Fruit fly (Drosophila melanogaster) whole organism, embryonic: Measurements from ENCODE around the gene Rpt6R.

Experiments used
- Atf-2 ChIP-seq: fragments of 200-800 bp; sonication (Bioruptor generic); optimal IDR thresholded peaks from 2 replicates; lab custom pipeline; 2016; ENCODE audit warnings: missing biosample characterization, missing genetic modification characterization
- CG10209 ChIP-seq: fragments of 200-800 bp; sonication (Bioruptor generic); optimal IDR thresholded peaks from 3 replicates; lab custom pipeline; 2017; ENCODE audit warnings: missing biosample characterization, mild to moderate bottlenecking, missing genetic modification characterization, missing genetic modification reagents
- CG11247 ChIP-seq: fragments of 200-800 bp; sonication (Bioruptor generic); IDR thresholded peaks from 2 replicates; pipeline ENCODE4 v1.3.6; 2022; ENCODE audit warnings: missing biosample characterization, missing genetic modification characterization
- CG11504 ChIP-seq: fragments of 200-800 bp; sonication (Bioruptor generic); optimal IDR thresholded peaks from 3 replicates; lab custom pipeline; 2019; ENCODE audit warnings: missing biosample characterization, mild to moderate bottlenecking, missing genetic modification characterization, moderate library complexity
- CG1233 ChIP-seq: fragments of 200-800 bp; sonication (Bioruptor generic); optimal IDR thresholded peaks from 4 replicates; lab custom pipeline; 2018; ENCODE audit warnings: missing biosample characterization, mild to moderate bottlenecking, missing genetic modification characterization
- CG12769 ChIP-seq: fragments of 200-800 bp; sonication (Bioruptor generic); optimal IDR thresholded peaks from 2 replicates; lab custom pipeline; 2019; ENCODE audit warnings: missing biosample characterization, mild to moderate bottlenecking, missing genetic modification characterization, moderate library complexity
- CG12942 ChIP-seq: fragments of 200-800 bp; sonication (Bioruptor generic); optimal IDR thresholded peaks from 3 replicates; lab custom pipeline; 2016; ENCODE audit warnings: missing biosample characterization, missing genetic modification characterization
- CG13894 ChIP-seq: fragments of 200-800 bp; sonication (Bioruptor generic); optimal IDR thresholded peaks from 3 replicates; lab custom pipeline; 2018; ENCODE audit warnings: missing biosample characterization, mild to moderate bottlenecking, missing genetic modification characterization, moderate library complexity
- CG14667 ChIP-seq: fragments of 200-800 bp; sonication (Bioruptor generic); IDR thresholded peaks from 2 replicates; pipeline ENCODE4 v1.3.6; 2022; ENCODE audit warnings: missing biosample characterization, missing genetic modification characterization
- CG16863 ChIP-seq: fragments of 200-800 bp; sonication (Bioruptor generic); optimal IDR thresholded peaks from 3 replicates; lab custom pipeline; 2016; ENCODE audit warnings: missing biosample characterization, missing genetic modification characterization
- CG17612 ChIP-seq: fragments of 200-800 bp; sonication (Bioruptor generic); IDR thresholded peaks from 2 replicates; pipeline ENCODE4 v1.3.6; 2022; ENCODE audit warnings: missing biosample characterization, missing genetic modification characterization
- CG17802 ChIP-seq: fragments of 200-800 bp; sonication (Bioruptor generic); optimal IDR thresholded peaks from 2 replicates; lab custom pipeline; 2018; ENCODE audit warnings: missing biosample characterization, mild to moderate bottlenecking, missing genetic modification characterization, moderate library complexity
- CG30403 ChIP-seq: fragments of 200-800 bp; sonication (Bioruptor generic); optimal IDR thresholded peaks from 3 replicates; lab custom pipeline; 2016; ENCODE audit warnings: missing biosample characterization, missing genetic modification characterization
- CG31224 ChIP-seq: fragments of 200-800 bp; sonication (Bioruptor generic); IDR thresholded peaks from 2 replicates; pipeline ENCODE4 v1.3.6; 2022; ENCODE audit warnings: missing biosample characterization, missing genetic modification characterization
- CG32767 ChIP-seq: fragments of 200-800 bp; sonication (Bioruptor generic); IDR thresholded peaks from 2 replicates; pipeline ENCODE4 v1.3.6; 2022; ENCODE audit warnings: missing biosample characterization, missing genetic modification characterization
- CG34224 ChIP-seq: fragments of 200-800 bp; sonication (Bioruptor generic); IDR thresholded peaks from 3 replicates; pipeline ENCODE4 v1.3.6; 2022; ENCODE audit warnings: missing biosample characterization, missing genetic modification characterization; ENCODE audit not compliant: partially characterized antibody
- CG7928 ChIP-seq: fragments of 200-800 bp; sonication (Bioruptor generic); optimal IDR thresholded peaks from 2 replicates; lab custom pipeline; 2017; ENCODE audit warnings: missing biosample characterization, mild to moderate bottlenecking, missing genetic modification characterization
- CG8388 ChIP-seq: fragments of 200-800 bp; sonication (Bioruptor generic); optimal IDR thresholded peaks from 2 replicates; lab custom pipeline; 2019; ENCODE audit warnings: missing biosample characterization, mild to moderate bottlenecking, missing genetic modification characterization, moderate library complexity
- CG8478 ChIP-seq: fragments of >200 bp; optimal IDR thresholded peaks from 2 replicates; lab custom pipeline; 2018
- Chrac-16 ChIP-seq: fragments of 200-800 bp; sonication (Bioruptor generic); optimal IDR thresholded peaks from 3 replicates; lab custom pipeline; 2016; ENCODE audit warnings: missing biosample characterization, missing genetic modification characterization
- Fer3 ChIP-seq: fragments of 200-800 bp; sonication (Bioruptor generic); optimal IDR thresholded peaks from 2 replicates; lab custom pipeline; 2018; ENCODE audit warnings: missing biosample characterization, mild to moderate bottlenecking, missing genetic modification characterization, moderate library complexity
- HLH54F ChIP-seq: fragments of 200-800 bp; sonication (Bioruptor generic); optimal IDR thresholded peaks from 3 replicates; lab custom pipeline; 2016; ENCODE audit warnings: missing biosample characterization, missing genetic modification characterization
- HLHmδ ChIP-seq: fragments of 200-800 bp; sonication (Bioruptor generic); optimal IDR thresholded peaks from 2 replicates; lab custom pipeline; 2018; ENCODE audit warnings: missing biosample characterization, mild to moderate bottlenecking, missing genetic modification characterization, moderate library complexity
- Jarid2 ChIP-seq: fragments of 200-800 bp; sonication (Bioruptor generic); optimal IDR thresholded peaks from 3 replicates; lab custom pipeline; 2017; ENCODE audit warnings: mild to moderate bottlenecking, missing biosample characterization, missing genetic modification reagents, missing genetic modification characterization
- NC2α ChIP-seq: fragments of 200-800 bp; sonication (Bioruptor generic); optimal IDR thresholded peaks from 2 replicates; lab custom pipeline; 2016; ENCODE audit warnings: missing biosample characterization, missing genetic modification characterization
- Oli ChIP-seq: fragments of 200-800 bp; sonication (Bioruptor generic); optimal IDR thresholded peaks from 2 replicates; lab custom pipeline; 2018; ENCODE audit warnings: missing biosample characterization, mild to moderate bottlenecking, missing genetic modification characterization, moderate library complexity
- Rfx ChIP-seq: fragments of 200-800 bp; sonication (Bioruptor generic); IDR thresholded peaks from 2 replicates; pipeline ENCODE4 v1.3.6; 2022; ENCODE audit warnings: missing biosample characterization, missing genetic modification characterization
- Sox100B ChIP-seq: fragments of 200-800 bp; sonication (Bioruptor generic); optimal IDR thresholded peaks from 3 replicates; lab custom pipeline; 2018; ENCODE audit warnings: missing biosample characterization, mild to moderate bottlenecking, missing genetic modification characterization
- Spps ChIP-seq: fragments of 200-800 bp; sonication (Bioruptor generic); optimal IDR thresholded peaks from 2 replicates; lab custom pipeline; 2018; ENCODE audit warnings: missing biosample characterization, mild to moderate bottlenecking, missing genetic modification characterization
- chif ChIP-seq, 2 experiments: fragments of 200-800 bp; sonication (Bioruptor generic); optimal IDR thresholded peaks; 3 replicates each; lab custom pipeline; 2016; ENCODE audit warnings: missing biosample characterization in 2 of 2, missing genetic modification characterization in 2 of 2
- chinmo ChIP-seq: fragments of 200-800 bp; sonication (Bioruptor generic); IDR thresholded peaks from 4 replicates; pipeline ENCODE4 v1.3.6; 2022; ENCODE audit warnings: missing biosample characterization, missing genetic modification characterization; ENCODE audit not compliant: partially characterized antibody
- croc ChIP-seq: fragments of 200-800 bp; sonication (Bioruptor generic); conservative IDR thresholded peaks from 3 replicates; pipeline ENCODE4 v1.3.6; 2022; ENCODE audit warnings: missing biosample characterization, missing genetic modification characterization
- danr ChIP-seq: fragments of 200-800 bp; sonication (Bioruptor generic); IDR thresholded peaks from 2 replicates; pipeline ENCODE4 v1.3.6; 2022; ENCODE audit warnings: missing biosample characterization, missing genetic modification characterization
- dpn ChIP-seq, 2 experiments: fragments of 200-800 bp; sonication (Bioruptor generic); optimal IDR thresholded peaks; 3 replicates each; lab custom pipeline; 2016; ENCODE audit warnings: missing biosample characterization in 2 of 2, missing genetic modification characterization in 2 of 2
- dysf ChIP-seq: fragments of 200-800 bp; sonication (Bioruptor generic); IDR thresholded peaks from 3 replicates; pipeline ENCODE4 v1.3.6; 2022; ENCODE audit warnings: missing biosample characterization, missing genetic modification characterization
- gce ChIP-seq: fragments of 200-800 bp; sonication (Bioruptor generic); IDR thresholded peaks from 3 replicates; pipeline ENCODE4 v1.3.6; 2022; ENCODE audit warnings: missing biosample characterization, missing genetic modification characterization
- grau ChIP-seq: fragments of 200-800 bp; optimal IDR thresholded peaks from 3 replicates; lab custom pipeline; 2019; ENCODE audit warnings: missing biosample characterization, mild to moderate bottlenecking, missing genetic modification characterization, moderate library complexity
- grn ChIP-seq: fragments of 200-800 bp; sonication (Bioruptor generic); optimal IDR thresholded peaks from 3 replicates; lab custom pipeline; 2017; ENCODE audit warnings: missing biosample characterization, missing genetic modification characterization
- gsb-n ChIP-seq: fragments of 200-800 bp; sonication (Bioruptor generic); optimal IDR thresholded peaks from 3 replicates; lab custom pipeline; 2018; ENCODE audit warnings: missing biosample characterization, mild to moderate bottlenecking, missing genetic modification characterization
- h ChIP-seq: fragments of >200 bp; optimal IDR thresholded peaks from 2 replicates; lab custom pipeline; 2017
- lola ChIP-seq, 3 experiments: fragments of >200 bp in 2 of 3; fragments of 200-800 bp in 1 of 3; sonication (Bioruptor generic) in 1 of 3; optimal IDR thresholded peaks; 2 replicates each; lab custom pipeline; 2017 to 2019; ENCODE audit warnings: missing biosample characterization in 3 of 3, missing genetic modification characterization in 3 of 3, mild to moderate bottlenecking in 1 of 3, moderate library complexity in 1 of 3
- luna ChIP-seq: fragments of 200-800 bp; sonication (Bioruptor generic); optimal IDR thresholded peaks from 2 replicates; lab custom pipeline; 2016; ENCODE audit warnings: missing biosample characterization, missing genetic modification characterization
- nau ChIP-seq: fragments of 200-800 bp; sonication (Bioruptor generic); optimal IDR thresholded peaks from 3 replicates; lab custom pipeline; 2017; ENCODE audit warnings: missing biosample characterization, mild to moderate bottlenecking, missing genetic modification characterization, missing genetic modification reagents
- nerfin-1 ChIP-seq: fragments of 200-800 bp; sonication (Bioruptor generic); optimal IDR thresholded peaks from 3 replicates; lab custom pipeline; 2019; ENCODE audit warnings: missing biosample characterization, mild to moderate bottlenecking, missing genetic modification characterization, moderate library complexity
- peb ChIP-seq: fragments of 200-800 bp; sonication (Bioruptor generic); IDR thresholded peaks from 2 replicates; pipeline ENCODE4 v1.3.6; 2022; ENCODE audit warnings: missing biosample characterization, missing genetic modification characterization
- pita ChIP-seq: fragments of 200-800 bp; sonication (Bioruptor generic); optimal IDR thresholded peaks from 2 replicates; lab custom pipeline; 2017; ENCODE audit warnings: missing biosample characterization, mild to moderate bottlenecking, missing genetic modification characterization
- sc ChIP-seq, 3 experiments: fragments of >200 bp in 2 of 3; fragments of 200-800 bp in 1 of 3; sonication (Bioruptor generic) in 1 of 3; optimal IDR thresholded peaks; 2 replicates in 2 of 3; 3 replicates in 1 of 3; lab custom pipeline; 2017; ENCODE audit warnings: mild to moderate bottlenecking in 1 of 3, missing biosample characterization in 1 of 3, missing genetic modification characterization in 1 of 3, missing genetic modification reagents in 1 of 3
- sens ChIP-seq: fragments of 200-800 bp; sonication (Bioruptor generic); peaks from one replicate; lab custom pipeline; 2016; ENCODE audit warnings: missing biosample characterization, missing genetic modification characterization
- tgo ChIP-seq: fragments of 200-800 bp; sonication (Bioruptor generic); IDR thresholded peaks from 3 replicates; pipeline ENCODE4 v1.3.6; 2022; ENCODE audit warnings: missing biosample characterization, missing genetic modification characterization

Rpt6R gene

DNA sequence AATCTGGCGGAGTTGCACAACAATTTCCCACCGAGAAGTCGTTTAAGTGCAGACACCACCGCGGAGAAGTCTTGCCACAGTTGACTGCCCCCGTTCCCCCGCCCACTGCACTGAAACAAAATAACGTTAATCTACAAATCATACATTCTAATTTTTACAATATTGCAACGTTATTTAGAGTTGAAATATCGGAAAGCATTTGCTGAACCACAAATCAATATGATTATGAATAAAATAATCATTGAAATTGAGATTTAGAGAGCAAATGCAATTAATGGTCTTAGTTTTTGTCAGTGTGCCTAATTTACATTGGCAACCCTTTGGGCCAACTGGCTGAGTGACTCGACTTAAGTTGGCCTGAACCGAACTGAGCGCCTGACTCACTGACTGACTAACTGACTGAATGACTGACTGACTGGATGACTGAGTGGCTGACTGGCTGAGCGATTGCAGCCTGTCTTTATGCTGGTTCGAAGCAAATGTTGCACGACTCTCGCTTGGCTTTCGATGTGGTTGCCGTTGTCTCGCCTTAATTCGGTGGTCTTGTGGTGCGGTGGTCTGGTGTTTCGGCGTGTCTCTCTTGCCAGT is 12.8 kb downstream of the Rpt6R start (continued):
- TF ChIP-seq CG31224 (GFP tag; lab: Robert Waterston, UW) (peak; percentile 39; the same call in 1 of the 2 replicates), dpn (GFP tag; optimal IDR thresholded peaks at IDR 0.05; lab: Kevin White, UChicago) (peak; percentile 67 to 76), CG16863 (GFP tag; lab: Kevin White, UChicago) (peak; percentile 70), CG34224 (GFP tag; lab: Robert Waterston, UW) (no peak), CG11504 (tag; lab: Kevin White, UChicago) (no peak), tgo (GFP tag; lab: Robert Waterston, UW) (peak; percentile 79), Spps (tag; lab: Kevin White, UChicago) (peak; percentile 71), CG32767 (GFP tag; lab: Robert Waterston, UW) (peak; percentile 76), CG30403 (GFP tag; lab: Kevin White, UChicago) (peak; percentile 79), peb (0 out of 2 replicates have a peak, but pooled peaks have one; percentile 30), CG7928 (GFP tag; lab: Kevin White, UChicago) (no peak), gce (GFP tag; lab: Robert Waterston, UW) (peak; percentile 74; the same call in 2 of the 3 replicates), CG12769 (tag; lab: Kevin White, UChicago) (peak; percentile 90), CG13894 (tag; lab: Kevin White, UChicago) (no peak), Atf-2 (GFP tag; lab: Kevin White, UChicago) (peak; percentile 36), Fer3 (tag; lab: Kevin White, UChicago) (no peak), grau (peak; percentile 81), Rfx (GFP tag; lab: Robert Waterston, UW) (peak; percentile 54), CG1233 (GFP tag; lab: Kevin White, UChicago) (peak; percentile 70), danr (peak; percentile 41; the same call in 1 of the 2 replicates), lola (GFP tag; optimal IDR thresholded peaks at IDR 0.05; lab: Kevin White, UChicago) (peak in 1 of 3 experiments; percentile 80), CG8478 (lab: Kevin White, UChicago) (no peak), HLHmδ (GFP tag; lab: Kevin White, UChicago) (no peak), h (no peak), CG8388 (peak; percentile 86), CG12942 (GFP tag; lab: Kevin White, UChicago) (peak; percentile 68), CG17612 (GFP tag; lab: Robert Waterston, UW) (peak; percentile 36; the same call in 1 of the 2 replicates), CG11247 (GFP tag; lab: Robert Waterston, UW) (peak; percentile 52), nau (no peak), chinmo (peak; percentile 36; the same call in 1 of the 4 replicates), nerfin-1 (no peak), luna (GFP tag; lab: Kevin White, UChicago) (no peak), dysf (GFP tag; lab: Robert Waterston, UW) (peak; percentile 84), gsb-n (tag; lab: Kevin White, UChicago) (peak; percentile 83), Chrac-16 (GFP tag; lab: Kevin White, UChicago) (peak; percentile 71), sc (optimal IDR thresholded peaks at IDR 0.05; lab: Kevin White, UChicago) (no peak), sc (GFP tag; optimal IDR thresholded peaks at IDR 0.05; lab: Kevin White, UChicago) (peak; percentile 68), CG17802 (peak; percentile 59), HLH54F (GFP tag; lab: Kevin White, UChicago) (peak; percentile 5), CG10209 (peak; percentile 85), grn (GFP tag; lab: Kevin White, UChicago) (no peak), sens (peak; percentile 96), Jarid2 (GFP tag; lab: Kevin White, UChicago) (no peak), NC2α (GFP tag; lab: Kevin White, UChicago) (peak; percentile 40), pita (GFP tag; lab: Kevin White, UChicago) (no peak), chif (GFP tag; optimal IDR thresholded peaks at IDR 0.05; lab: Kevin White, UChicago) (peak; percentile 70 to 76), CG14667 (GFP tag; lab: Robert Waterston, UW) (peak; percentile 45), Oli (tag; lab: Kevin White, UChicago) (peak; percentile 87), croc (GFP tag; lab: Robert Waterston, UW) (peak; percentile 70; the same call in 2 of the 3 replicates), Sox100B (GFP tag; lab: Kevin White, UChicago) (no peak)
